Fruit fly (Drosophila melanogaster) whole organism, embryonic: Measurements from ENCODE around the gene PolG2.

ENCODE experiments used
- B-H2 ChIP-seq: fragments of 200-800 bp; sonication (Bioruptor generic); optimal IDR thresholded peaks from 2 replicates; lab custom pipeline; 2018; ENCODE audit warnings: missing biosample characterization, mild to moderate bottlenecking, missing genetic modification characterization
- BEAF-32 ChIP-seq: fragments of 200-800 bp; sonication (Bioruptor generic); optimal IDR thresholded peaks from 3 replicates; lab custom pipeline; 2017; ENCODE audit warnings: missing biosample characterization, missing genetic modification characterization, mild to moderate bottlenecking, moderate library complexity, missing genetic modification reagents
- BtbVII ChIP-seq: fragments of 200-800 bp; sonication (Bioruptor generic); optimal IDR thresholded peaks from 3 replicates; lab custom pipeline; 2017; ENCODE audit warnings: missing biosample characterization, mild to moderate bottlenecking, missing genetic modification characterization
- CG10274 ChIP-seq: fragments of 200-800 bp; sonication (Bioruptor generic); optimal IDR thresholded peaks from 3 replicates; lab custom pipeline; 2017; ENCODE audit warnings: missing biosample characterization, mild to moderate bottlenecking, missing genetic modification characterization
- CG12769 ChIP-seq: fragments of 200-800 bp; sonication (Bioruptor generic); optimal IDR thresholded peaks from 2 replicates; lab custom pipeline; 2019; ENCODE audit warnings: missing biosample characterization, mild to moderate bottlenecking, missing genetic modification characterization, moderate library complexity
- CG14710 ChIP-seq: fragments of 200-800 bp; sonication (Bioruptor generic); optimal IDR thresholded peaks from 3 replicates; lab custom pipeline; 2019; ENCODE audit warnings: missing biosample characterization, mild to moderate bottlenecking, missing genetic modification characterization, moderate library complexity
- CG14860 ChIP-seq: fragments of 200-800 bp; sonication (Bioruptor generic); IDR thresholded peaks from 3 replicates; pipeline ENCODE4 v1.3.6; 2022; ENCODE audit warnings: missing biosample characterization, missing genetic modification characterization; ENCODE audit not compliant: partially characterized antibody
- CG31224 ChIP-seq: fragments of 200-800 bp; sonication (Bioruptor generic); IDR thresholded peaks from 2 replicates; pipeline ENCODE4 v1.3.6; 2022; ENCODE audit warnings: missing biosample characterization, missing genetic modification characterization
- CG4424 ChIP-seq: fragments of 200-800 bp; sonication (Bioruptor generic); optimal IDR thresholded peaks from 3 replicates; lab custom pipeline; 2016; ENCODE audit warnings: missing biosample characterization, missing genetic modification characterization
- CG7372 ChIP-seq: fragments of 200-800 bp; sonication (Bioruptor generic); IDR thresholded peaks from 2 replicates; pipeline ENCODE4 v1.3.6; 2022; ENCODE audit warnings: missing biosample characterization, missing genetic modification characterization
- Deaf1 ChIP-seq: fragments of 200-800 bp; optimal IDR thresholded peaks from 3 replicates; lab custom pipeline; 2019; ENCODE audit warnings: missing biosample characterization, mild to moderate bottlenecking, missing genetic modification characterization, moderate library complexity
- Dip3 ChIP-seq: fragments of 200-800 bp; sonication (Bioruptor generic); optimal IDR thresholded peaks from 3 replicates; lab custom pipeline; 2016; ENCODE audit warnings: missing biosample characterization, missing genetic modification characterization
- ERR ChIP-seq: fragments of 200-800 bp; sonication (Bioruptor generic); optimal IDR thresholded peaks from 2 replicates; lab custom pipeline; 2016; ENCODE audit warnings: missing biosample characterization, missing genetic modification characterization
- GATAe ChIP-seq: fragments of 200-800 bp; sonication (Bioruptor generic); conservative IDR thresholded peaks from 2 replicates; pipeline ENCODE4 v1.3.6; 2022; ENCODE audit warnings: missing biosample characterization, missing genetic modification characterization
- H2.0 ChIP-seq: fragments of 200-800 bp; sonication (Bioruptor generic); IDR thresholded peaks from 2 replicates; pipeline ENCODE4 v1.3.6; 2022; ENCODE audit warnings: missing biosample characterization, missing genetic modification characterization
- HHEX ChIP-seq: fragments of 200-800 bp; sonication (Bioruptor generic); optimal IDR thresholded peaks from 3 replicates; lab custom pipeline; 2017; ENCODE audit warnings: missing biosample characterization, mild to moderate bottlenecking, missing genetic modification characterization, missing genetic modification reagents
- HLH3B ChIP-seq: fragments of 200-800 bp; sonication (Bioruptor generic); IDR thresholded peaks from 2 replicates; pipeline ENCODE4 v1.3.6; 2022; ENCODE audit warnings: missing biosample characterization, missing genetic modification characterization
- Jarid2 ChIP-seq: fragments of 200-800 bp; sonication (Bioruptor generic); optimal IDR thresholded peaks from 3 replicates; lab custom pipeline; 2017; ENCODE audit warnings: mild to moderate bottlenecking, missing biosample characterization, missing genetic modification reagents, missing genetic modification characterization
- Med ChIP-seq: fragments of 200-800 bp; sonication (Bioruptor generic); peaks from one replicate; lab custom pipeline; 2016; ENCODE audit warnings: missing biosample characterization, missing genetic modification characterization, mild to moderate bottlenecking, inconsistent platforms, moderate library complexity
- Pdp1 ChIP-seq, 2 experiments: fragments of 200-800 bp; sonication (Bioruptor generic); optimal IDR thresholded peaks; 3 replicates each; lab custom pipeline; 2016; ENCODE audit warnings: missing biosample characterization in 2 of 2, missing genetic modification characterization in 2 of 2, mild to moderate bottlenecking in 1 of 2, moderate library complexity in 1 of 2
- Ravus ChIP-seq: fragments of 200-800 bp; sonication (Bioruptor generic); IDR thresholded peaks from 2 replicates; pipeline ENCODE4 v1.3.6; 2022; ENCODE audit warnings: missing biosample characterization, missing genetic modification characterization
- Rx ChIP-seq: fragments of 200-800 bp; sonication (Bioruptor generic); IDR thresholded peaks from 2 replicates; pipeline ENCODE4 v1.3.6; 2022; ENCODE audit warnings: missing biosample characterization, missing genetic modification characterization
- Vsx1 ChIP-seq: fragments of 200-800 bp; sonication (Bioruptor generic); optimal IDR thresholded peaks from 2 replicates; lab custom pipeline; 2017; ENCODE audit warnings: missing biosample characterization, mild to moderate bottlenecking, missing genetic modification characterization, missing genetic modification reagents
- chinmo ChIP-seq: fragments of 200-800 bp; sonication (Bioruptor generic); IDR thresholded peaks from 4 replicates; pipeline ENCODE4 v1.3.6; 2022; ENCODE audit warnings: missing biosample characterization, missing genetic modification characterization; ENCODE audit not compliant: partially characterized antibody
- crol ChIP-seq: fragments of 200-800 bp; sonication (Bioruptor generic); IDR thresholded peaks from 2 replicates; pipeline ENCODE4 v1.3.6; 2022; ENCODE audit warnings: missing biosample characterization, missing genetic modification characterization
- cwo ChIP-seq: fragments of 200-800 bp; sonication (Bioruptor generic); optimal IDR thresholded peaks from 3 replicates; lab custom pipeline; 2017; ENCODE audit warnings: missing biosample characterization, missing genetic modification characterization, mild to moderate bottlenecking, moderate library complexity, missing genetic modification reagents
- dati ChIP-seq: fragments of 200-800 bp; sonication (Bioruptor generic); IDR thresholded peaks from 2 replicates; pipeline ENCODE4 v1.3.6; 2022; ENCODE audit warnings: missing biosample characterization, missing genetic modification characterization
- dimm ChIP-seq: fragments of 200-800 bp; sonication (Bioruptor generic); IDR thresholded peaks from 2 replicates; pipeline ENCODE4 v1.3.6; 2022; ENCODE audit warnings: missing biosample characterization, missing genetic modification characterization
- exex ChIP-seq: fragments of 200-800 bp; sonication (Bioruptor generic); optimal IDR thresholded peaks from 4 replicates; lab custom pipeline; 2018; ENCODE audit warnings: missing biosample characterization, mild to moderate bottlenecking, missing genetic modification characterization, moderate library complexity
- ftz-f1 ChIP-seq: fragments of 200-800 bp; sonication (Bioruptor generic); optimal IDR thresholded peaks from 2 replicates; lab custom pipeline; 2016; ENCODE audit warnings: missing biosample characterization, missing genetic modification characterization
- fu2 ChIP-seq: fragments of 200-800 bp; sonication (Bioruptor generic); optimal IDR thresholded peaks from 2 replicates; lab custom pipeline; 2016; ENCODE audit warnings: missing biosample characterization, missing genetic modification characterization
- grn ChIP-seq: fragments of 200-800 bp; sonication (Bioruptor generic); optimal IDR thresholded peaks from 3 replicates; lab custom pipeline; 2017; ENCODE audit warnings: missing biosample characterization, missing genetic modification characterization
- gro ChIP-seq: fragments of 200-800 bp; sonication (Bioruptor generic); optimal IDR thresholded peaks from 2 replicates; lab custom pipeline; 2016; ENCODE audit warnings: missing biosample characterization, missing genetic modification characterization
- hb ChIP-seq: fragments of 200-800 bp; sonication (Bioruptor generic); IDR thresholded peaks from 3 replicates; pipeline ENCODE4 v1.3.6; 2022; ENCODE audit warnings: missing biosample characterization, missing genetic modification characterization; ENCODE audit not compliant: partially characterized antibody
- kah ChIP-seq: fragments of 200-800 bp; sonication (Bioruptor generic); optimal IDR thresholded peaks from 2 replicates; lab custom pipeline; 2018; ENCODE audit warnings: missing biosample characterization, mild to moderate bottlenecking, missing genetic modification characterization
- nom ChIP-seq: fragments of 200-800 bp; sonication (Bioruptor generic); optimal IDR thresholded peaks from 2 replicates; lab custom pipeline; 2017; ENCODE audit warnings: missing biosample characterization, missing genetic modification characterization, mild to moderate bottlenecking, moderate library complexity, missing genetic modification reagents
- onecut ChIP-seq: fragments of 200-800 bp; sonication (Bioruptor generic); IDR thresholded peaks from 2 replicates; pipeline ENCODE4 v1.3.6; 2022; ENCODE audit warnings: missing biosample characterization, missing genetic modification characterization
- peb ChIP-seq: fragments of 200-800 bp; sonication (Bioruptor generic); IDR thresholded peaks from 2 replicates; pipeline ENCODE4 v1.3.6; 2022; ENCODE audit warnings: missing biosample characterization, missing genetic modification characterization
- prd ChIP-seq, 3 experiments: fragments of >200 bp in 2 of 3; fragments of 200-800 bp in 1 of 3; sonication (Bioruptor generic) in 1 of 3; optimal IDR thresholded peaks in 2 of 3; IDR thresholded peaks in 1 of 3; 2 replicates in 2 of 3; 3 replicates in 1 of 3; pipeline versions ENCODE4 v1.3.6 to Lab custom; 2017 to 2022; ENCODE audit warnings: missing biosample characterization in 1 of 3, missing genetic modification characterization in 1 of 3
- run ChIP-seq: fragments of 200-800 bp; sonication (Bioruptor generic); optimal IDR thresholded peaks from 3 replicates; lab custom pipeline; 2018; ENCODE audit warnings: missing biosample characterization, mild to moderate bottlenecking, missing genetic modification characterization
- sd ChIP-seq: fragments of 200-800 bp; sonication (Bioruptor generic); optimal IDR thresholded peaks from 3 replicates; lab custom pipeline; 2018; ENCODE audit warnings: missing biosample characterization, mild to moderate bottlenecking, missing genetic modification characterization, moderate library complexity
- seq ChIP-seq: fragments of 200-800 bp; sonication (Bioruptor generic); IDR thresholded peaks from 2 replicates; pipeline ENCODE4 v1.3.6; 2022; ENCODE audit warnings: missing biosample characterization, missing genetic modification characterization
- sqz ChIP-seq: fragments of 200-800 bp; sonication (Bioruptor generic); optimal IDR thresholded peaks from 3 replicates; lab custom pipeline; 2018; ENCODE audit warnings: missing biosample characterization, mild to moderate bottlenecking, missing genetic modification characterization
- sug ChIP-seq: fragments of 200-800 bp; optimal IDR thresholded peaks from 2 replicates; lab custom pipeline; 2019; ENCODE audit warnings: missing biosample characterization, mild to moderate bottlenecking, missing genetic modification characterization, moderate library complexity
- tx ChIP-seq: fragments of 200-800 bp; sonication (Bioruptor generic); optimal IDR thresholded peaks from 2 replicates; lab custom pipeline; 2016; ENCODE audit warnings: missing biosample characterization, missing genetic modification characterization
- vvl ChIP-seq: fragments of 200-800 bp; sonication (Bioruptor generic); IDR thresholded peaks from 2 replicates; pipeline ENCODE4 v1.3.6; 2022; ENCODE audit warnings: missing biosample characterization, missing genetic modification characterization

The PolG2 gene

dm6 chr2L:13805170-13805569 lies 27.7 kb downstream of the PolG2 start (continued):
- TF ChIP-seq HLH3B = no peak
- peak; percentile 27 for TF ChIP-seq sug (tag; lab: Kevin White, UChicago)
- no peak for TF ChIP-seq run (tag; lab: Kevin White, UChicago)
- no peak for TF ChIP-seq Dip3 (GFP tag; lab: Kevin White, UChicago)

- TF ChIP-seq CG31224 = 0 out of 2 replicates have a peak, but pooled peaks have one; percentile 7
- peak; percentile 74 for TF ChIP-seq CG12769 (tag; lab: Kevin White, UChicago)
- no peak for TF ChIP-seq Vsx1
- peak; percentile 46; the same call in 1 of the 2 replicates for TF ChIP-seq onecut (GFP tag; lab: Robert Waterston, UW)
- TF ChIP-seq vvl (GFP tag; lab: Robert Waterston, UW) = peak; percentile 65
- TF ChIP-seq CG14860 = no peak
- peak; percentile 71; the same call in 2 of the 4 replicates for TF ChIP-seq chinmo
- TF ChIP-seq Med (GFP tag; lab: Kevin White, UChicago) = peak; percentile 11
- no peak for TF ChIP-seq GATAe
- TF ChIP-seq sqz (GFP tag; lab: Kevin White, UChicago) = peak; percentile 50
- TF ChIP-seq crol (GFP tag; lab: Robert Waterston, UW) = peak; percentile 20; the same call in 1 of the 2 replicates
- TF ChIP-seq fu2 (GFP tag; lab: Kevin White, UChicago) = no peak
- TF ChIP-seq CG14710 (tag; lab: Kevin White, UChicago) = no peak
- no peak for TF ChIP-seq peb (GFP tag; lab: Robert Waterston, UW)
- peak; percentile 60 for TF ChIP-seq nom
- peak; percentile 89 for TF ChIP-seq cwo
- 0 out of 2 replicates have a peak, but pooled peaks have one; percentile 22 for TF ChIP-seq dati (GFP tag; lab: Robert Waterston, UW)
- TF ChIP-seq CG10274 (GFP tag; lab: Kevin White, UChicago) = peak; percentile 89
- no peak for TF ChIP-seq CG7372 (GFP tag; lab: Robert Waterston, UW)
- peak; percentile 14 for TF ChIP-seq ftz-f1
- no peak for TF ChIP-seq Ravus (GFP tag; lab: Robert Waterston, UW)
- TF ChIP-seq kah (GFP tag; lab: Kevin White, UChicago) = no peak
- peak in 1 of 2 experiments; percentile 56 for TF ChIP-seq Pdp1 (GFP tag; optimal IDR thresholded peaks at IDR 0.05; lab: Kevin White, UChicago)
Measured at dm6 chr2L:13804561-13805067, 28.3 kb downstream of the PolG2 start.

DNA sequence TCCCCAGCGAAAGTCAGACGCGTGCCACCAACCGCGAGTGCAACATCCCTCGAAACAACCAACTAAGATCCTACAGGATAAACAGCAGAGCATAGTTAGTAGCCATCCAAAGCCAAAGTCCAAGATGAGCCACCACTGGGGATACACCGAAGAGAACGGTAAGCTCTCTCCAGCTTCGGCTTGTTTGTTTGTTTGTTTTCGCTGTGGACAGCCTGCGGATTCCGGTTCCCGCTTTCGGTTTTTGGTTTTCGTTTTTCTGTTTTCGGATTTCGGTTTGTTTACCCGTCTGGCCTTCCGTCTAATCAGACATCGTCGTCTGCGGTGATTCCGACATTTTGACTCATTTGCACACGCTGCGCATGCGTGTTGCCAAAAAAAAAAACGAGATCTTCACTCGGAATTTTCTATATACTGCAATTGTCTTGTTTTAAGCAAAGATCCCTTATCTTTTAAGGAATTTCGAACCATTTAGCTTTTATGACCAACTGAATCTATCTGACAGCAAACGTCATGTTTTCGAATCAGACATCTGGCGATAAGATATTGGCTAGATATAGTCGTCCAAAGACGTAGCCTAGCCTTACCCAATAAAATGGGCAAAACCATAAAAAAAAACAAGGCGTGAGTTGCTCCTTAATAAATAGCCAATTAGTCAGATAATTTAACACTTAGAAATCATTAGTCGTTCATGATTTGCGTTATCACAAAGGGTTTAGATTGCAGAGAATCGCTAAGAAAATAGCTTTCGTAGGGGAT lies 28.9 kb downstream of the PolG2 start:
- TF ChIP-seq ERR (GFP tag; lab: Kevin White, UChicago) (no peak), CG4424 (GFP tag; lab: Kevin White, UChicago) (no peak), Med (GFP tag; lab: Kevin White, UChicago) (peak; percentile 64), tx (GFP tag; lab: Kevin White, UChicago) (no peak), HHEX (GFP tag; lab: Kevin White, UChicago) (peak; percentile 6), prd (optimal IDR thresholded peaks at IDR 0.05; lab: Kevin White, UChicago) (no peak), prd (GFP tag; IDR thresholded peaks at IDR 0.05; lab: Robert Waterston, UW) (no peak), Jarid2 (GFP tag; lab: Kevin White, UChicago) (peak; percentile 25), B-H2 (GFP tag; lab: Kevin White, UChicago) (no peak), Rx (GFP tag; lab: Robert Waterston, UW) (no peak), BEAF-32 (GFP tag; lab: Kevin White, UChicago) (no peak), seq (no peak), sd (tag; lab: Kevin White, UChicago) (peak; percentile 75), dimm (GFP tag; lab: Robert Waterston, UW) (no peak), hb (GFP tag; lab: Robert Waterston, UW) (no peak), BtbVII (GFP tag; lab: Kevin White, UChicago) (peak; percentile 10), H2.0 (GFP tag; lab: Robert Waterston, UW) (no peak), exex (tag; lab: Kevin White, UChicago) (peak; percentile 93), Deaf1 (tag; lab: Kevin White, UChicago) (peak; percentile 82), CG12769 (tag; lab: Kevin White, UChicago) (peak; percentile 38), grn (peak; percentile 50), gro (GFP tag; lab: Kevin White, UChicago) (peak; percentile 31)
